Worm (Caenorhabditis elegans) whole organism, L1 larva: Measurements from ENCODE around the gene C39B5.14.

Experiments used
- ces-1 ChIP-seq: fragments of 150-350 bp; optimal IDR thresholded peaks from 2 replicates; lab custom pipeline; 2014; ENCODE audit warnings: missing biosample characterization, missing genetic modification reagents, missing genetic modification characterization
- egl-27 ChIP-seq, 2 experiments: fragments of 150-350 bp in 1 of 2; sonication (generic microtip); optimal IDR thresholded peaks; 3 replicates each; lab custom pipeline; 2017 to 2018; ENCODE audit warnings: missing biosample characterization in 2 of 2, missing genetic modification characterization in 2 of 2, missing genetic modification reagents in 2 of 2
- lin-39 ChIP-seq: fragments of 150-350 bp; optimal IDR thresholded peaks from 2 replicates; lab custom pipeline; 2014; ENCODE audit warnings: missing biosample characterization, missing genetic modification reagents, missing genetic modification characterization
- nhr-47 ChIP-seq: sonication (generic microtip); optimal IDR thresholded peaks from 2 replicates; lab custom pipeline; 2016; ENCODE audit warnings: mild to moderate bottlenecking, missing genetic modification characterization, moderate library complexity, missing compliant biosample characterization
- nhr-85 ChIP-seq: sonication (generic microtip); peaks from one replicate; lab custom pipeline; 2016; ENCODE audit warnings: missing genetic modification characterization, inconsistent platforms, missing compliant biosample characterization

ce11 chrIII:2262942-2263341 is 51.7 kb downstream of the C39B5.14 start, which contains the start of gene Y54F10BM.6:
- TF ChIP-seq egl-27 (tag; optimal IDR thresholded peaks at IDR 0.05; lab: Kevin White, UChicago) = no peak
- TF ChIP-seq lin-39 (tag; lab: Kevin White, UChicago) = no peak
- TF ChIP-seq ces-1 (GFP tag; lab: Kevin White, UChicago) = no peak
- no peak for TF ChIP-seq nhr-47 (tag; lab: Kevin White, UChicago)
- TF ChIP-seq nhr-85 (tag; lab: Kevin White, UChicago) = no peak
